Fruit fly (Drosophila melanogaster) whole organism, wandering third instar larva: ENCODE measurements around the gene CG14113.

Source experiments
- Dfd ChIP-seq: fragments of >200 bp; optimal IDR thresholded peaks from 2 replicates; lab custom pipeline; 2017; ENCODE audit warnings: missing biosample characterization, missing genetic modification characterization
- Myc ChIP-seq: fragments of >200 bp; optimal IDR thresholded peaks from 2 replicates; lab custom pipeline; 2017
- OdsH ChIP-seq: fragments of 200-800 bp; sonication (Bioruptor generic); optimal IDR thresholded peaks from 2 replicates; lab custom pipeline; 2016; ENCODE audit warnings: missing biosample characterization, mild to moderate bottlenecking, missing genetic modification characterization
- rgr ChIP-seq: fragments of 200-800 bp; sonication (Bioruptor generic); optimal IDR thresholded peaks from 3 replicates; lab custom pipeline; 2016; ENCODE audit warnings: missing biosample characterization, mild to moderate bottlenecking, missing genetic modification characterization
- sage ChIP-seq: fragments of 200-800 bp; sonication (Bioruptor generic); optimal IDR thresholded peaks from 2 replicates; lab custom pipeline; 2016; ENCODE audit warnings: missing biosample characterization, mild to moderate bottlenecking, missing genetic modification characterization
- usp ChIP-seq: fragments of >200 bp; optimal IDR thresholded peaks from 2 replicates; lab custom pipeline; 2017; ENCODE audit warnings: missing biosample characterization, missing genetic modification characterization

DNA sequence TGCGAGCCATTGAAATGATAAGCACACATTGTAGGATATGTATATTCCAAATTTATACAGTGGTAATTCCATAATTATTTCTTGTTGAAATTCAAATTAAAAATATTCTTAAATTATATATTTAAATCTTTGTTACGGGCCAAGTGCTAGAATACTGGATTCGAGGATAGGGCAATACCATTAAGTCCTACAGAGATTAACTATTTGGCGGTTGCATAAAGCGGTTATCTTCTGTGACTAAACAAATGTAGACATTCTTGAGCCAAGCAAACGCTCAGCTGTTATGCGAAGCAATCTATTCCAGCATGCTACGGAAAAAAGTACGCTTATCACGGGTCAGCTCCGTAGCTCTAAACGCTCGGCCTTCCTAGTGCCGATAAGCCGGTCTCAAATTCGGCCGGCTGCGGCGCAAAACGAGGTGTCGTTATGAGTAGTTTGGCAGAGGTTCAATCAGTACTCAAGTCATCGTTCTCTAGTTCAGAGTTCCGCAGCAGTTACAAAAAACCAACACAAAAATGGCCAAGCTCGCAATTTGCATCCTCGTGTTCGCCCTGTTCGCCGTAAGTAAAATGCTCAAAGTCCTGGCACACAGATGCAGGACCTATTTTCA lies 27.3 kb downstream of the CG14113 start, which contains the start of gene Nplp2:
- TF ChIP-seq rgr (GFP tag; lab: Kevin White, UChicago) (no peak), sage (GFP tag; lab: Kevin White, UChicago) (no peak), Dfd (GFP tag; lab: Kevin White, UChicago) (no peak), usp (GFP tag; lab: Kevin White, UChicago) (no peak), OdsH (GFP tag; lab: Kevin White, UChicago) (no peak), Myc (lab: Kevin White, UChicago) (no peak)
